Worm (Caenorhabditis elegans): ENCODE measurements around the gene sri-7.
A peak's percentile ranks its signal among the peaks of the same experiment; 100 is the strongest.

The sri-7 gene

DNA sequence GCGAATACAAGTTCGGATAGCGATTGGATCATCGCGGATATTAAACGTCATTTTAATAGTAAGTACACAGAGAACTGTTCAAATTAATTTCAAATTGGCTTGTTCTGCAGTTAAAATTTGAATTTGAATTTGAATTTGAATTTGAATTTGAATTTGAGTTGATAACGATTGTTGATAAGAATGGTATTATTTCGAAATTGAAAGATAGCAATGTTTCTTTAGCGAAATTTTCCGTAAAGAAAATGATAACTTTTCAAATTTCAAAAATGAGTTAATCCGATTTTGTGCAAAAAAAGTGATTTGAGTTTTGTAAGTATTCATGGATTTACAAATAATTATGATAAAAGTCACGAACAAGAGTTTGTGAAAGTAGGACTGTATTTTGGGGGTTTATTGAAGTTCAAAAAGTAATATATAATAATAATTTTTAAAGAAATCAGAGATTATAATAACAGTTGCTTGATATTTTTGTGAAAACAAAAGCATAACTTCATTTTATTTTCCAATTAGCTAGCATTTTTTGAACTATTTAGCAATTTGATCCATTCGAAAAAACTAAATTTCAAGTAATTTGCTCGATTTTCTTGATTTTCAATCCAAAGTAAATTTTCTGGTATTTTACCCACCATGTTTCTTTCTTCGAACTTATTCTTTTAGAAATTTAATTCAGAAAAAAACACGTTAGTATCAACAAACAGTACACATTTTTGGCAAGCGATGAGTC, 25.4 kb downstream of the sri-7 start, which contains the start of gene Y36E3A.2:
Y36E3A.2 (plus strand) TSS at position 674 of the 724 bp plus-strand sequence.
- TF ChIP-seq him-1 (tag; optimal IDR thresholded peaks at IDR 0.05): no peak
- TF ChIP-seq dao-5 (tag; optimal IDR thresholded peaks at IDR 0.05): no peak
- no peak for TF ChIP-seq W03F9.2 (tag; optimal IDR thresholded peaks at IDR 0.05)

DNA sequence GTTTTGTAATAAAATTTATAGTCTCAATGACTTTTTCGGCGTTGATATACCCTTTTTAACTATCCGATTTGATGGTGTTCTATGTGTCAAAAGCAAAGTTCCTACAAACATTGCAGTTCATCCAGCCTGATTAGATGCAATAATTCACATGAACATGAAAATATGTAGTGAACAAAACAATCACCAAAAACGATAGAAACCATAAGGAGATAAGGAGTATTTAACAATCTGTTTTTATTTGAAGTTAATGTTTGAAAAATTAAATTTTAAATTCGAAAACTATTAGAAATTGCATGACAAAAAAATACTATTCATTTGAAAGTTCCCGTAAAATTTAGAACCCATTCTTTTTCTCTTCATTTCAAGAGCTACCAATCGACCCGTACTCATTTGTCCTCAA, 26.8 kb downstream of the sri-7 start, which contains the start of gene fbxa-209:
fbxa-209 (minus strand) TSS at position 101 of the 400 bp plus-strand sequence.
- no peak for TF ChIP-seq dao-5 (tag; optimal IDR thresholded peaks at IDR 0.05)
- TF ChIP-seq him-1 (tag; optimal IDR thresholded peaks at IDR 0.05): no peak
- no peak for TF ChIP-seq W03F9.2 (tag; optimal IDR thresholded peaks at IDR 0.05)

DNA sequence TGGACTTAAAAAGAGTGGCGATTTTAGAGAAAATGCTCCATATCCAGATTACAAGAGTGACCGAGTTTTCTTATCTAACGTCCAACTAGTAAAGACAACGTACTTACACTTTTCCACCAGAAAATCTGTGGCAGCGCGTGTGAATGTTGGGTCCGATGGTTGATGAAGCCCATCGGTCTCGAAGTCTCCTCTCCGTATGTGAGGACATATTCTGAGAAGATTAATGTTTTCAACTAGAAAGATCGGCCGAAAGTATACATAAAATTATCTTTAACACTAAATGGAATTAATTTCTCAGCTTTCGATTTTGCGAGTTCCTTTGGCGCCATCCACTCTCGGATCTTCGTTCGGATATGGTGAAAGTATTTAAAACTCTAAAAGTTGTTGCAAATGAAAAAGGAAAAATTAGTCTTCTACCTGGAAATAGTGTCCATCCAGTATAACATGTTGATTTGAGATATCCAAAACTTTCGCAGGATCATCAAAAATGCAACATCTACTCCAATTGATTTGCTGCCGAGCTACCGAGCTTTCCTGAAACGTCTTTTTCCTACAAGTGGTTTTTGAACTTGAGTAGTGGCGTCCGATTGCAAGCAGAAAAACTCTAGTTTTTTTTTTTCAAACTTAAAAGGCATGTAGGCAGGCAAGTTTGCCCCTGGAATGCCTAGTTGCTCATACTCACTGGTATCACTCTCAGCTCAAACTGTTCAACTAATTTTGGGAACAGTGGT, 31.4 kb downstream of the sri-7 start:
- TF ChIP-seq dao-5 (tag; optimal IDR thresholded peaks at IDR 0.05) (no peak), W03F9.2 (tag; optimal IDR thresholded peaks at IDR 0.05) (no peak), him-1 (tag; optimal IDR thresholded peaks at IDR 0.05) (no peak)

DNA sequence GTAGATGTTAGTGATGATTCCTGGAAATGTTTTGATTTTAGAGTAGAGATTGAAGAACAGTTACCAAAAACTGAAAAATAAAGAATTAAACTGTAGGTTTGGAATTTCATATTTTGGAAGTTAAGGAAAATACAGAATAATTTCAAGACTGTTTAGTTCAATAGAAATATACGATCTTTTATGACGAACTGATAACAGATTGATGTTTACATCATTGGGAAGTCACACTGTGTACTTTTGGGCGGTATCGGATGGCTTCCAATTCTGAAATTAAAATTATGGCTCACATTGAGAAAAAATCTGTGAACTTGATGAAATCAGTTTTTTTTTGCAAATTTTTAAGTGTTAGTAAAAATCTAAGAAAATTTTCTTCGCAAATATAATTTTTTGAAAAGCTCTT, 32.3 kb downstream of the sri-7 start, which contains the start of gene T26H5.8:
T26H5.8 (minus strand) TSS at position 270 of the 400 bp plus-strand sequence.
- TF ChIP-seq W03F9.2 (tag; optimal IDR thresholded peaks at IDR 0.05) (peak; percentile 34), him-1 (tag; optimal IDR thresholded peaks at IDR 0.05) (no peak)

DNA sequence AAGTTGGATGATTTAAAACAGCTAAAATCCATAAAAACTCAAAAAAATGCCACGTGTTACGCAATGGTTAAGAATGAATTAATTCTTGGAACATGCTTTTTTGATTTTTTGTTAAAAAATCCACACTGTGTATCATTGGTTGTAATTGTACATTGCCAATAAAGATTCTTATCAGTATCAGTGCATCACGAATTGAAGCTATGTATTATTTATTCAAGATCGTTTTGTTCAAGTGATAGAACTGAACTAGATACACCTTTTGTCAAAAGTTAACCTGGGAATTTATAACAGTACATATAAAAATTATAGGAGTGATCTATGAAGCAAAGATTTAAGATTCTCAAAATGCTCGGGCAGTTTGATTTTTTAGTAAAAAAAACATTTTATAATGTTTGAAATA, 34.5 kb downstream of the sri-7 start:
- TF ChIP-seq W03F9.2 (tag; optimal IDR thresholded peaks at IDR 0.05) (no peak), him-1 (tag; optimal IDR thresholded peaks at IDR 0.05) (no peak), dao-5 (tag; optimal IDR thresholded peaks at IDR 0.05) (no peak)

DNA sequence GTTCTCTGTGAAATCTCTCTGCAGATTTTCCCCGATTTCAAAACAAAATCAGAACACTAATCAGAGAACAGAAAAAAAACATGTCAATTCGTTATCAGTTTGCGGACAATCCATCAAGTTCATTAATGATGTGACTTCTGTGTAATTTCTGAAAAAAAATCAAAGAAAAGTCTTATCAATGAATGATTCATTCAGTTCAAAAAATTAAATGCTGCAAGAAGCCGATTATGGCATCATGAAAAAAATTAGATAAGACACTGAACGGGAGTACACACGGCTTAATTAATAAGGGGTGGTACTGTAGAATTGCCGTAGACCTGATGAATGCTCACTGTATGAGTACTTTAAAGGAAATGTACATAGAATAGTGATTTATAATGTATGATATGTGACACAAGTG, 36.0 kb downstream of the sri-7 start:
- TF ChIP-seq him-1 (tag; optimal IDR thresholded peaks at IDR 0.05) (no peak), W03F9.2 (tag; optimal IDR thresholded peaks at IDR 0.05) (no peak), dao-5 (tag; optimal IDR thresholded peaks at IDR 0.05) (no peak)

DNA sequence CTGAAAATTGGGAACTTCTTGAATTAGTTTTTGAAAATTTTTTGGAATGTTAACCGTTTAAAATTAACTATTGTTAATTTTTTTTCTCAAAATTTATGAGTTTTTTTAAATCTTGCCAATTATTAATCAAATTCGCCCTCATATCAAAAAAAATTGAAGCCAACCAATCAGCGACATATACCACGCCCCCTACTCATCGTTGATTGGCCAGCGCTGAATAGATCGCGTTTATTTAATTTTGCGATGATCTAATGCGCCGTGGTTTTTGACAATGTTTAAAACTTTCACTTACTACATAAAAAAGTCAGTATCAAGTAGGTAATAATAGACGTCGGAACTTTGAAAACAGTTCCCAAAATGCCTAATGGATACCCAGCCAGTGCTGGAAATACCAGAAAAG, 42.3 kb downstream of the sri-7 start:
- no peak for TF ChIP-seq W03F9.2 (tag; optimal IDR thresholded peaks at IDR 0.05)
- no peak for TF ChIP-seq dao-5 (tag; optimal IDR thresholded peaks at IDR 0.05)
- no peak for TF ChIP-seq him-1 (tag; optimal IDR thresholded peaks at IDR 0.05)

DNA sequence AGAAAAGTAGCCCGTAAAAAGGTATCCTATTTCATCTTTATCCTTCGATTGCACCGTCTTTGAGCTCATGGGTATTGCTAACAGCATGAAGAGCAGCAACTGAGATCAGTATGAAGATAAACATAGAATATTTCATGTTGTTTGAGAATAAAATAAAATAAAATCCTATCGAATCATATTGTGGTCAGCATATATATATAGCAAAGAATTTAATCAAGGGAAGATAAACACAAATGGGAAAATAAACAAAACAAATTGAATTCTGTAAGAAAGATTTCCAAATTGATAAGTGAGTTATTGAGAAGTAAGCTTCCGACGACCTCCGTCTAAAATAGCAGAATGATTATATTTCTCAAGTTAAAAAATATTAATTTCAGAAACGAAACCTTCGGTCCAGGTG, 43.6 kb downstream of the sri-7 start, which contains the start of gene T26H5.10:
T26H5.10 (minus strand) TSS at position 101 of the 400 bp plus-strand sequence.
- TF ChIP-seq him-1 (tag; optimal IDR thresholded peaks at IDR 0.05) (no peak), dao-5 (tag; optimal IDR thresholded peaks at IDR 0.05) (no peak), W03F9.2 (tag; optimal IDR thresholded peaks at IDR 0.05) (no peak)

DNA sequence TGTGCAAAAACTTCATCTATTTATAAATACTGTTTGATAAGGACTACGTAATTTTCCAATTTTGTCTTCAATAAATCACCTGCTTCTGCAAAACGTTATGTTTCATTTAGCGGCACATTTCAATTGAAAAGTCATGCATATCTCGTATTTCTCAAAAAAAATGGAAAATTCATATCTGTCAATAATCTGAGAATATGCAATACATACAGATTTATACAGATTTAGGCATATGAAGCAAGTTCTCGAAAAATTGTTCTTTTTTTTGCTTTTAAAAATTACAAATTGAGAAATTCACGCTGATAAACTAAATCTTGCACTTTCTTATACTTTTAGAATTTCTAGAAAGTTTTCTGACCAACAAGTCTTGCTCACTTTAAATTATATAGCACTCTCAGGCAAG, 44.1 kb downstream of the sri-7 start, which contains the start of gene T26H5.11:
T26H5.11 (minus strand) TSS at position 101 of the 400 bp plus-strand sequence.
- TF ChIP-seq him-1 (tag; optimal IDR thresholded peaks at IDR 0.05) (no peak), W03F9.2 (tag; optimal IDR thresholded peaks at IDR 0.05) (no peak), dao-5 (tag; optimal IDR thresholded peaks at IDR 0.05) (no peak)

DNA sequence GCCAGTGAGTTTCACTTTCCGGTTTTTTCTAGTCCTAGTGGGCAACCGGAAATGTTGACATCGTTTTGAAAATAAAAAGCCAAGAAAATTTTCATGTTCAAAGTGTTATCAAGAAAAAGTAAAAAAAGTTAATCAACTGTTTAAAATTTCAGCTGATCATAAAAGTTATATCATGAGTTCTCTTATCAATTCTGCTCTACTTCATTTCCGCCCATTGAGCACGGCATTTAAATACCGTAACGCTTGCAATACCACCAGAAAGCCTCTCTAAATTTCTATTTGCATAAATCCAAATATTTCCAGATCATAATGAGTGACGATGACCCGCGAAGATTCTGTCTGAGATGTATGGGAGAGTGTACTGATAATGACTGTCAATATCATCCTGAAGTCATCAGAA, 44.5 kb downstream of the sri-7 start, which contains the start of gene T26H5.9:
T26H5.9 (plus strand) TSS at position 302 of the 400 bp plus-strand sequence.
- TF ChIP-seq dao-5 (tag; optimal IDR thresholded peaks at IDR 0.05): no peak
- TF ChIP-seq W03F9.2 (tag; optimal IDR thresholded peaks at IDR 0.05): no peak

DNA sequence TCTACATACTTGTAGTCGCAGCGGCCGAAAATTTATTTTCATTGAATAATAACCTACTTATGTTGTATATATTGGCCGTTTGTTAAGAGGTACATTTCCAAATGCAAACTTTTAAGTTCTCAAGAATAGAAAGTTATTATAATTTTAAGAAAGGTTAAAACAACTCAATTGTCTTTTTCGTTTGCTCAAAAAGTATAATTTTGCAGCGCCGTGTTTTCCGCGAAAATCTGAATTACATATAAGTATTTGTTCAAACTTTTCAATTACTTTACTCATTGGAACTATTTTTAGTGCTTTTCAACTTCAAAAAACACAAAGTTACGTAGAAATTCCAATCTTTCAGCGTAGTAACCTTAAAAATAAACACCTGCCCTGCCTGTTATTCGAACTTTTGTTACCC, 45.3 kb downstream of the sri-7 start, which contains the start of gene srh-239:
srh-239 (plus strand) TSS at position 301 of the 400 bp plus-strand sequence.
- TF ChIP-seq W03F9.2 (tag; optimal IDR thresholded peaks at IDR 0.05) (no peak), him-1 (tag; optimal IDR thresholded peaks at IDR 0.05) (no peak), dao-5 (tag; optimal IDR thresholded peaks at IDR 0.05) (no peak)

DNA sequence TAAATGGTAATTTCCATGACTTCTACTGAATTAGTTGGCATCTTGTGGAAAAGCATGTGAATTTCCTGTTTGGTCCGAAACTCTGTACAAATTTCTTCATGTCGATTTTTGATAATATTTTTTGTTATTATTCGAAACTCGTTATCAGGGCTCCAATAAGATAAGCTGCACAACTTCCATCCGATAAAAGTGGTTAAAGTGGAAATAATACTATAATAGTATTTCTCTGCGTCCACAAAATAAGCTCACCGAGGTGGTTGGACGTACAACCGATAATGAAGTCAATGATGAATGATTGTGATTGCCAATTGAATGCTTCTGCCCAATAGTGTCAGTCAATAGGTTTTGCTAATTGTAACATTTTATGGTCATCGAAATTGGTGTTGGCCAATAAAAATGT, 48.3 kb downstream of the sri-7 start, which contains the start of gene T26H5.4:
T26H5.4 (minus strand) TSS at position 294 of the 400 bp plus-strand sequence.
- TF ChIP-seq W03F9.2 (tag; optimal IDR thresholded peaks at IDR 0.05): no peak
- TF ChIP-seq him-1 (tag; optimal IDR thresholded peaks at IDR 0.05): no peak
- TF ChIP-seq dao-5 (tag; optimal IDR thresholded peaks at IDR 0.05): no peak

DNA sequence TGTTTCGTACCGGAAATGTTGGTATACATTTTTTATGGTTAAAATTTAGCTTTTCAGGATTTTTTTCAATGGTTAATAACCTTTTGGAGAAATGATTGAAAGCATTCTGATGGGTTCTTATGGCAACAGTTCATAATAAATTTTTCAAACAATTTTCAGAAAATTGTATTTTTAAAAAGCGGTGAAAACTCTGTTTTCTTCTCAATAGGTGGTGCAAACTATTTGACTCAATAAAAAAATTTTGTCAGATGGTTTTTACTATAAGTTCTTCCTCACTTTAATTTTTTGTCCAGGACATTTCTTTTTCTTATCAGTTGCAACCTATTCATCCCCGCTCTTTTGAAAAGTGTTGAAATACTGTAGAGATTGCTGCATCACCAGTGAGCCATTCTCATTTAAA, 48.7 kb downstream of the sri-7 start, which contains the start of gene T26H5.14:
T26H5.14 (plus strand) TSS at position 301 of the 400 bp plus-strand sequence.
- TF ChIP-seq him-1 (tag; optimal IDR thresholded peaks at IDR 0.05) (no peak), W03F9.2 (tag; optimal IDR thresholded peaks at IDR 0.05) (no peak), dao-5 (tag; optimal IDR thresholded peaks at IDR 0.05) (no peak)

DNA sequence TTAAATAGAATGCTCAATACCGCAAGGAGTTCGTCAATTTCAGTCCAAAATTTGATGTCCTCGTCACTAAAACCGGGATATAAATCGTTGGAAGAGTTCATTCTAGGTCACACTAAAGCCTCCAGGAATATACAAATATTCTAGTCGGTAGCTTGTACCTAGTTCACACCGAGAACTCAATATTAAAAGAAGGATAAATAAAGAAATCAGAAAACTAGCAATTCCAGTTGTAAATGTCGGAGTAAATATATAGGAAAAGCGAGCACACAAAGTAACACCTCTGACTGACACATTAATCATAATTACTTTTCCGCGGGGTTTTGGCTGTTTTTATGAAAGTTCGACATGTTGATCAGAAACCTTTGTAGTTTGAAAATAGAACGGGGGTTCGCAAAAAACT, 51.3 kb downstream of the sri-7 start, which contains the start of gene srw-33:
srw-33 (minus strand) TSS at position 101 of the 400 bp plus-strand sequence.
- TF ChIP-seq dao-5 (tag; optimal IDR thresholded peaks at IDR 0.05): no peak
- no peak for TF ChIP-seq W03F9.2 (tag; optimal IDR thresholded peaks at IDR 0.05)
- TF ChIP-seq him-1 (tag; optimal IDR thresholded peaks at IDR 0.05): no peak

All from whole organism, L4/young adult.